Fruit fly (Drosophila melanogaster) whole organism, embryonic: ENCODE data around the gene CG32095.

Source experiments
- Antp ChIP-seq: fragments of 200-800 bp; sonication (Bioruptor generic); optimal IDR thresholded peaks from 3 replicates; lab custom pipeline; 2016; ENCODE audit warnings: missing biosample characterization, missing genetic modification characterization
- BEAF-32 ChIP-seq: fragments of 200-800 bp; sonication (Bioruptor generic); optimal IDR thresholded peaks from 3 replicates; lab custom pipeline; 2017; ENCODE audit warnings: missing biosample characterization, missing genetic modification characterization, mild to moderate bottlenecking, moderate library complexity, missing genetic modification reagents
- Blimp-1 ChIP-seq: fragments of 200-800 bp; sonication (Bioruptor generic); optimal IDR thresholded peaks from 3 replicates; lab custom pipeline; 2018; ENCODE audit warnings: missing biosample characterization, missing genetic modification characterization, mild to moderate bottlenecking, moderate library complexity, missing genetic modification reagents
- Bteb2 ChIP-seq: fragments of 200-800 bp; sonication (Bioruptor generic); optimal IDR thresholded peaks from 2 replicates; lab custom pipeline; 2016; ENCODE audit warnings: missing biosample characterization, missing genetic modification characterization
- CG10209 ChIP-seq: fragments of 200-800 bp; sonication (Bioruptor generic); optimal IDR thresholded peaks from 3 replicates; lab custom pipeline; 2017; ENCODE audit warnings: missing biosample characterization, mild to moderate bottlenecking, missing genetic modification characterization, missing genetic modification reagents
- CG10462 ChIP-seq: fragments of 200-800 bp; sonication (Bioruptor generic); optimal IDR thresholded peaks from 2 replicates; lab custom pipeline; 2016; ENCODE audit warnings: missing biosample characterization, missing genetic modification characterization
- CG1603 ChIP-seq: fragments of 200-800 bp; sonication (Bioruptor generic); optimal IDR thresholded peaks from 2 replicates; lab custom pipeline; 2019; ENCODE audit warnings: missing biosample characterization, mild to moderate bottlenecking, missing genetic modification characterization, moderate library complexity
- CG16863 ChIP-seq: fragments of 200-800 bp; sonication (Bioruptor generic); optimal IDR thresholded peaks from 3 replicates; lab custom pipeline; 2016; ENCODE audit warnings: missing biosample characterization, missing genetic modification characterization
- CG17385 ChIP-seq: fragments of 200-800 bp; sonication (Bioruptor generic); optimal IDR thresholded peaks from 3 replicates; lab custom pipeline; 2018; ENCODE audit warnings: missing biosample characterization, mild to moderate bottlenecking, missing genetic modification characterization
- CG2129 ChIP-seq: fragments of 200-800 bp; sonication (Bioruptor generic); IDR thresholded peaks from 2 replicates; pipeline ENCODE4 v1.3.6; 2022; ENCODE audit warnings: missing biosample characterization, missing genetic modification characterization; ENCODE audit not compliant: partially characterized antibody
- CG2202 ChIP-seq: fragments of 200-800 bp; sonication (Bioruptor generic); optimal IDR thresholded peaks from 2 replicates; lab custom pipeline; 2018; ENCODE audit warnings: missing biosample characterization, mild to moderate bottlenecking, missing genetic modification characterization
- CG3995 ChIP-seq: fragments of 200-800 bp; sonication (Bioruptor generic); optimal IDR thresholded peaks from 3 replicates; lab custom pipeline; 2016; ENCODE audit warnings: missing biosample characterization, missing genetic modification characterization
- CG6813 ChIP-seq: fragments of 200-800 bp; sonication (Bioruptor generic); optimal IDR thresholded peaks from 2 replicates; lab custom pipeline; 2017; ENCODE audit warnings: missing biosample characterization, missing genetic modification characterization, mild to moderate bottlenecking, moderate library complexity, missing genetic modification reagents
- CG8281 ChIP-seq: fragments of 200-800 bp; sonication (Bioruptor generic); optimal IDR thresholded peaks from 2 replicates; lab custom pipeline; 2018; ENCODE audit warnings: missing biosample characterization, mild to moderate bottlenecking, missing genetic modification characterization, moderate library complexity
- Doc3 ChIP-seq: fragments of 200-800 bp; sonication (Bioruptor generic); IDR thresholded peaks from 3 replicates; pipeline ENCODE4 v1.3.6; 2022; ENCODE audit warnings: missing biosample characterization, missing genetic modification characterization; ENCODE audit not compliant: partially characterized antibody
- Dp ChIP-seq: fragments of 200-800 bp; sonication (Bioruptor generic); optimal IDR thresholded peaks from 2 replicates; lab custom pipeline; 2018; ENCODE audit warnings: missing biosample characterization, mild to moderate bottlenecking, missing genetic modification characterization, moderate library complexity
- E2f2 ChIP-seq: fragments of 200-800 bp; sonication (Bioruptor generic); IDR thresholded peaks from 2 replicates; pipeline ENCODE4 v1.3.6; 2022; ENCODE audit warnings: missing biosample characterization, missing genetic modification characterization
- HLH4C ChIP-seq: fragments of 200-800 bp; sonication (Bioruptor generic); IDR thresholded peaks from 3 replicates; pipeline ENCODE4 v1.3.6; 2022; ENCODE audit warnings: missing biosample characterization, missing genetic modification characterization; ENCODE audit not compliant: partially characterized antibody
- Hmr ChIP-seq: fragments of 200-800 bp; sonication (Bioruptor generic); optimal IDR thresholded peaks from 3 replicates; lab custom pipeline; 2017; ENCODE audit warnings: mild to moderate bottlenecking, missing biosample characterization, missing genetic modification reagents, missing genetic modification characterization
- MBD-R2 ChIP-seq: fragments of 200-800 bp; sonication (Bioruptor generic); IDR thresholded peaks from 2 replicates; pipeline ENCODE4 v1.3.6; 2022; ENCODE audit warnings: missing biosample characterization, missing genetic modification characterization
- MESR4 ChIP-seq: fragments of 200-800 bp; sonication (Bioruptor generic); optimal IDR thresholded peaks from 2 replicates; lab custom pipeline; 2018; ENCODE audit warnings: missing biosample characterization, mild to moderate bottlenecking, missing genetic modification characterization, moderate library complexity
- Myb ChIP-seq: fragments of 200-800 bp; sonication (Bioruptor generic); optimal IDR thresholded peaks from 2 replicates; lab custom pipeline; 2016; ENCODE audit warnings: missing biosample characterization, missing genetic modification characterization
- NK7.1 ChIP-seq: fragments of 200-800 bp; sonication (Bioruptor generic); optimal IDR thresholded peaks from 3 replicates; lab custom pipeline; 2016; ENCODE audit warnings: missing biosample characterization, missing genetic modification characterization
- Nf-YB ChIP-seq: fragments of 200-800 bp; sonication (Bioruptor generic); optimal IDR thresholded peaks from 3 replicates; lab custom pipeline; 2019; ENCODE audit warnings: missing biosample characterization, mild to moderate bottlenecking, missing genetic modification characterization, moderate library complexity
- Nf-YC ChIP-seq: fragments of 200-800 bp; optimal IDR thresholded peaks from 3 replicates; lab custom pipeline; 2019; ENCODE audit warnings: missing biosample characterization, mild to moderate bottlenecking, missing genetic modification characterization, moderate library complexity
- Oli ChIP-seq: fragments of 200-800 bp; sonication (Bioruptor generic); optimal IDR thresholded peaks from 2 replicates; lab custom pipeline; 2018; ENCODE audit warnings: missing biosample characterization, mild to moderate bottlenecking, missing genetic modification characterization, moderate library complexity
- Sry-δ ChIP-seq: fragments of 200-800 bp; sonication (Bioruptor generic); optimal IDR thresholded peaks from 2 replicates; lab custom pipeline; 2016; ENCODE audit warnings: missing biosample characterization, missing genetic modification characterization
- Tbp ChIP-seq: fragments of >200 bp; optimal IDR thresholded peaks from 2 replicates; lab custom pipeline; 2018; ENCODE audit warnings: missing biosample characterization, missing genetic modification characterization
- ato ChIP-seq: fragments of 200-800 bp; sonication (Bioruptor generic); IDR thresholded peaks from 2 replicates; pipeline ENCODE4 v1.3.6; 2022; ENCODE audit warnings: missing biosample characterization, missing genetic modification characterization; ENCODE audit not compliant: partially characterized antibody
- chinmo ChIP-seq: fragments of 200-800 bp; sonication (Bioruptor generic); IDR thresholded peaks from 4 replicates; pipeline ENCODE4 v1.3.6; 2022; ENCODE audit warnings: missing biosample characterization, missing genetic modification characterization; ENCODE audit not compliant: partially characterized antibody
- emc ChIP-seq: fragments of 200-800 bp; sonication (Bioruptor generic); optimal IDR thresholded peaks from 2 replicates; lab custom pipeline; 2016; ENCODE audit warnings: missing biosample characterization, missing genetic modification characterization
- exex ChIP-seq: fragments of 200-800 bp; sonication (Bioruptor generic); optimal IDR thresholded peaks from 4 replicates; lab custom pipeline; 2018; ENCODE audit warnings: missing biosample characterization, mild to moderate bottlenecking, missing genetic modification characterization, moderate library complexity
- gfzf ChIP-seq: fragments of 200-800 bp; sonication (Bioruptor generic); optimal IDR thresholded peaks from 2 replicates; lab custom pipeline; 2016; ENCODE audit warnings: missing biosample characterization, mild to moderate bottlenecking, missing genetic modification characterization, moderate library complexity
- hb ChIP-seq: fragments of 200-800 bp; sonication (Bioruptor generic); IDR thresholded peaks from 3 replicates; pipeline ENCODE4 v1.3.6; 2022; ENCODE audit warnings: missing biosample characterization, missing genetic modification characterization; ENCODE audit not compliant: partially characterized antibody
- lov ChIP-seq, 2 experiments: fragments of 200-800 bp in 1 of 2; fragments of >200 bp in 1 of 2; sonication (Bioruptor generic) in 1 of 2; IDR thresholded peaks in 1 of 2; optimal IDR thresholded peaks in 1 of 2; 2 replicates in 1 of 2; 3 replicates in 1 of 2; pipeline versions ENCODE4 v1.3.6 to Lab custom; 2017 to 2022; ENCODE audit warnings: missing biosample characterization in 1 of 2, missing genetic modification characterization in 1 of 2
- p53 ChIP-seq: fragments of 200-800 bp; sonication (Bioruptor generic); optimal IDR thresholded peaks from 2 replicates; lab custom pipeline; 2016; ENCODE audit warnings: missing biosample characterization, missing genetic modification characterization
- pan ChIP-seq, 4 experiments: fragments of >200 bp in 3 of 4; fragments of 200-800 bp in 1 of 4; sonication (Bioruptor generic) in 1 of 4; optimal IDR thresholded peaks in 3 of 4; IDR thresholded peaks in 1 of 4; 2 replicates each; pipeline versions ENCODE4 v1.3.6 to Lab custom; 2017 to 2022; ENCODE audit warnings: missing biosample characterization in 2 of 4, missing genetic modification characterization in 2 of 4, mixed read lengths in 1 of 4
- peb ChIP-seq: fragments of 200-800 bp; sonication (Bioruptor generic); IDR thresholded peaks from 2 replicates; pipeline ENCODE4 v1.3.6; 2022; ENCODE audit warnings: missing biosample characterization, missing genetic modification characterization
- pho ChIP-seq: fragments of 200-800 bp; sonication (Bioruptor generic); optimal IDR thresholded peaks from 2 replicates; lab custom pipeline; 2016; ENCODE audit warnings: missing biosample characterization, missing genetic modification characterization
- phol ChIP-seq: fragments of 200-800 bp; sonication (Bioruptor generic); optimal IDR thresholded peaks from 3 replicates; lab custom pipeline; 2018; ENCODE audit warnings: missing biosample characterization, mild to moderate bottlenecking, missing genetic modification characterization, moderate library complexity
- pzg ChIP-seq: fragments of 200-800 bp; sonication (Bioruptor generic); optimal IDR thresholded peaks from 3 replicates; lab custom pipeline; 2018; ENCODE audit warnings: missing biosample characterization, mild to moderate bottlenecking, missing genetic modification characterization, moderate library complexity
- row ChIP-seq: fragments of 200-800 bp; sonication (Bioruptor generic); IDR thresholded peaks from 3 replicates; pipeline ENCODE4 v1.3.6; 2022; ENCODE audit warnings: missing biosample characterization, missing genetic modification characterization
- sens ChIP-seq: fragments of 200-800 bp; sonication (Bioruptor generic); peaks from one replicate; lab custom pipeline; 2016; ENCODE audit warnings: missing biosample characterization, missing genetic modification characterization
- slp2 ChIP-seq: fragments of 200-800 bp; sonication (Bioruptor generic); optimal IDR thresholded peaks from 2 replicates; lab custom pipeline; 2016; ENCODE audit warnings: missing biosample characterization, missing genetic modification characterization
- tna ChIP-seq: fragments of 200-800 bp; sonication (Bioruptor generic); IDR thresholded peaks from 2 replicates; pipeline ENCODE4 v1.3.6; 2022; ENCODE audit warnings: missing biosample characterization, missing genetic modification characterization; ENCODE audit not compliant: partially characterized antibody
- unc-4 ChIP-seq: fragments of 200-800 bp; sonication (Bioruptor generic); IDR thresholded peaks from 2 replicates; pipeline ENCODE4 v1.3.6; 2022; ENCODE audit warnings: missing biosample characterization, missing genetic modification characterization; ENCODE audit not compliant: partially characterized antibody
- zfh2 ChIP-seq: fragments of 200-800 bp; sonication (Bioruptor generic); optimal IDR thresholded peaks from 2 replicates; lab custom pipeline; 2016; ENCODE audit warnings: missing biosample characterization, missing genetic modification characterization

CG32095 gene

dm6 chr3L:11825560-11826153, at the start of gene CG32095 (continued):
- TF ChIP-seq Myb (peak; percentile 34), HLH4C (GFP tag; lab: Robert Waterston, UW) (peak; percentile 72; the same call in 2 of the 3 replicates), phol (tag; lab: Kevin White, UChicago) (peak; percentile 12), BEAF-32 (peak; percentile 80), row (GFP tag; lab: Robert Waterston, UW) (peak; percentile 13; the same call in 1 of the 3 replicates), CG16863 (GFP tag; lab: Kevin White, UChicago) (no peak), E2f2 (peak; percentile 54), Bteb2 (no peak), ato (GFP tag; lab: Robert Waterston, UW) (peak; percentile 66; the same call in 1 of the 2 replicates), chinmo (GFP tag; lab: Robert Waterston, UW) (0 out of 4 replicates have a peak, but pooled peaks have one; percentile 14), Blimp-1 (no peak), Antp (GFP tag; lab: Kevin White, UChicago) (no peak), CG2129 (GFP tag; lab: Robert Waterston, UW) (peak; percentile 53), Tbp (no peak), emc (GFP tag; lab: Kevin White, UChicago) (no peak), CG3995 (GFP tag; lab: Kevin White, UChicago) (peak; percentile 92), CG1603 (tag; lab: Kevin White, UChicago) (peak; percentile 22), exex (no peak), Nf-YC (tag; lab: Kevin White, UChicago) (peak; percentile 80), MBD-R2 (GFP tag; lab: Robert Waterston, UW) (peak; percentile 68), slp2 (GFP tag; lab: Kevin White, UChicago) (no peak), CG6813 (GFP tag; lab: Kevin White, UChicago) (no peak), sens (GFP tag; lab: Kevin White, UChicago) (no peak), CG10462 (GFP tag; lab: Kevin White, UChicago) (peak; percentile 28), zfh2 (GFP tag; lab: Kevin White, UChicago) (no peak), Nf-YB (peak; percentile 78), lov (optimal IDR thresholded peaks at IDR 0.05; lab: Kevin White, UChicago) (no peak), lov (GFP tag; IDR thresholded peaks at IDR 0.05; lab: Robert Waterston, UW) (no peak), gfzf (GFP tag; lab: Kevin White, UChicago) (peak; percentile 46), Doc3 (peak; percentile 80), pzg (peak; percentile 36), CG17385 (GFP tag; lab: Kevin White, UChicago) (no peak), hb (GFP tag; lab: Robert Waterston, UW) (peak; percentile 51; the same call in 1 of the 3 replicates), CG10209 (GFP tag; lab: Kevin White, UChicago) (no peak), unc-4 (GFP tag; lab: Robert Waterston, UW) (peak; percentile 84), NK7.1 (GFP tag; lab: Kevin White, UChicago) (no peak), tna (GFP tag; lab: Robert Waterston, UW) (peak; percentile 48; the same call in 1 of the 2 replicates), p53 (GFP tag; lab: Kevin White, UChicago) (no peak), peb (GFP tag; lab: Robert Waterston, UW) (no peak), pho (GFP tag; lab: Kevin White, UChicago) (no peak), CG2202 (tag; lab: Kevin White, UChicago) (no peak), Oli (tag; lab: Kevin White, UChicago) (no peak), Dp (GFP tag; lab: Kevin White, UChicago) (peak; percentile 55), Sry-δ (GFP tag; lab: Kevin White, UChicago) (peak; percentile 77), MESR4 (GFP tag; lab: Kevin White, UChicago) (peak; percentile 40), CG8281 (tag; lab: Kevin White, UChicago) (no peak), Hmr (GFP tag; lab: Kevin White, UChicago) (no peak), pan (optimal IDR thresholded peaks at IDR 0.05; lab: Kevin White, UChicago) (no peak), pan (GFP tag; optimal IDR thresholded peaks at IDR 0.05 in 1 of 2, IDR thresholded peaks at IDR 0.05 in 1 of 2) (no peak)
